Fruit fly (Drosophila melanogaster) whole organism, prepupa: ENCODE measurements around the gene Sfp84E.

Source experiments
- Blimp-1 ChIP-seq: fragments of 200-800 bp; sonication (Bioruptor generic); optimal IDR thresholded peaks from 3 replicates; lab custom pipeline; 2017; ENCODE audit warnings: missing biosample characterization, missing genetic modification characterization, mild to moderate bottlenecking, moderate library complexity, missing genetic modification reagents
- CG10631 ChIP-seq: fragments of 200-800 bp; sonication (Bioruptor generic); optimal IDR thresholded peaks from 2 replicates; lab custom pipeline; 2016; ENCODE audit warnings: missing biosample characterization, missing genetic modification characterization
- CG11294 ChIP-seq: fragments of 200-800 bp; sonication (Bioruptor generic); IDR thresholded peaks from 2 replicates; pipeline ENCODE4 v1.3.6; 2022; ENCODE audit warnings: missing biosample characterization, missing genetic modification characterization
- CG11762 ChIP-seq: fragments of 200-800 bp; sonication (Bioruptor generic); optimal IDR thresholded peaks from 3 replicates; lab custom pipeline; 2016; ENCODE audit warnings: missing biosample characterization, missing genetic modification characterization; ENCODE audit not compliant: insufficient read depth
- CG11902 ChIP-seq: fragments of 200-800 bp; sonication (Bioruptor generic); optimal IDR thresholded peaks from 3 replicates; lab custom pipeline; 2016; ENCODE audit warnings: missing biosample characterization, missing genetic modification characterization
- CG15336 ChIP-seq: fragments of 200-800 bp; sonication (Bioruptor generic); IDR thresholded peaks from 2 replicates; pipeline ENCODE4 v1.3.6; 2022; ENCODE audit warnings: missing biosample characterization, missing genetic modification characterization
- CG1621 ChIP-seq: fragments of 200-800 bp; sonication (Bioruptor generic); optimal IDR thresholded peaks from 3 replicates; lab custom pipeline; 2018; ENCODE audit warnings: missing biosample characterization, mild to moderate bottlenecking, missing genetic modification characterization
- CG16779 ChIP-seq: fragments of 200-800 bp; sonication (Bioruptor generic); optimal IDR thresholded peaks from 3 replicates; lab custom pipeline; 2017; ENCODE audit warnings: missing biosample characterization, mild to moderate bottlenecking, missing genetic modification characterization
- CG3032 ChIP-seq: fragments of 200-800 bp; optimal IDR thresholded peaks from 2 replicates; lab custom pipeline; 2019; ENCODE audit warnings: missing biosample characterization, mild to moderate bottlenecking, missing genetic modification characterization, moderate library complexity
- CG31627 ChIP-seq: fragments of 200-800 bp; sonication (Bioruptor generic); optimal IDR thresholded peaks from 3 replicates; lab custom pipeline; 2016; ENCODE audit warnings: missing biosample characterization, missing genetic modification characterization
- CG34406 ChIP-seq: fragments of 200-800 bp; sonication (Bioruptor generic); optimal IDR thresholded peaks from 3 replicates; lab custom pipeline; 2016; ENCODE audit warnings: missing biosample characterization, missing genetic modification characterization
- CG6792 ChIP-seq: fragments of 200-800 bp; sonication (Bioruptor generic); optimal IDR thresholded peaks from 3 replicates; lab custom pipeline; 2016; ENCODE audit warnings: missing biosample characterization, missing genetic modification characterization
- CG6854 ChIP-seq: fragments of 200-800 bp; sonication (Bioruptor generic); optimal IDR thresholded peaks from 2 replicates; lab custom pipeline; 2017; ENCODE audit warnings: missing biosample characterization, mild to moderate bottlenecking, missing genetic modification characterization
- CG7368 ChIP-seq: fragments of 200-800 bp; sonication (Bioruptor generic); optimal IDR thresholded peaks from 3 replicates; lab custom pipeline; 2016; ENCODE audit warnings: missing biosample characterization, missing genetic modification characterization
- CG8119 ChIP-seq: fragments of 200-800 bp; sonication (Bioruptor generic); IDR thresholded peaks from 3 replicates; pipeline ENCODE4 v1.3.6; 2022; ENCODE audit warnings: missing biosample characterization, missing genetic modification characterization
- CG8632 ChIP-seq: fragments of 200-800 bp; sonication (Bioruptor generic); optimal IDR thresholded peaks from 3 replicates; lab custom pipeline; 2016; ENCODE audit warnings: missing biosample characterization, missing genetic modification characterization
- Eip75B ChIP-seq: fragments of 200-800 bp; sonication (Bioruptor generic); optimal IDR thresholded peaks from 3 replicates; lab custom pipeline; 2016; ENCODE audit warnings: missing biosample characterization, missing genetic modification characterization
- Eip78C ChIP-seq: fragments of 200-800 bp; sonication (Bioruptor generic); peaks from one replicate; lab custom pipeline; 2016; ENCODE audit warnings: missing biosample characterization, missing genetic modification characterization
- Ets96B ChIP-seq: fragments of 200-800 bp; optimal IDR thresholded peaks from 2 replicates; lab custom pipeline; 2019; ENCODE audit warnings: missing biosample characterization, mild to moderate bottlenecking, missing genetic modification characterization, moderate library complexity
- Gug ChIP-seq: fragments of 200-800 bp; sonication (Bioruptor generic); IDR thresholded peaks from 2 replicates; pipeline ENCODE4 v1.3.6; 2022; ENCODE audit warnings: missing biosample characterization, missing genetic modification characterization
- Hr38 ChIP-seq: sonication (Bioruptor generic); optimal IDR thresholded peaks from 2 replicates; lab custom pipeline; 2016; ENCODE audit warnings: missing biosample characterization, missing genetic modification characterization
- Lpt ChIP-seq: fragments of 200-800 bp; sonication (Bioruptor generic); optimal IDR thresholded peaks from 3 replicates; lab custom pipeline; 2016; ENCODE audit warnings: missing biosample characterization, missing genetic modification characterization
- OdsH ChIP-seq: fragments of 200-800 bp; sonication (Bioruptor generic); optimal IDR thresholded peaks from 3 replicates; lab custom pipeline; 2016; ENCODE audit warnings: missing biosample characterization, missing genetic modification characterization
- Smox ChIP-seq: fragments of 200-800 bp; sonication (Bioruptor generic); optimal IDR thresholded peaks from 3 replicates; lab custom pipeline; 2016; ENCODE audit warnings: missing biosample characterization, missing genetic modification characterization
- Sox102F ChIP-seq: fragments of 200-800 bp; sonication (Bioruptor generic); optimal IDR thresholded peaks from 2 replicates; lab custom pipeline; 2016; ENCODE audit warnings: missing biosample characterization, mild to moderate bottlenecking, missing genetic modification characterization
- Sox14 ChIP-seq: fragments of 200-800 bp; sonication (Bioruptor generic); optimal IDR thresholded peaks from 3 replicates; lab custom pipeline; 2016; ENCODE audit warnings: missing biosample characterization, missing genetic modification characterization
- achi ChIP-seq: fragments of 200-800 bp; sonication (Bioruptor generic); optimal IDR thresholded peaks from 3 replicates; lab custom pipeline; 2016; ENCODE audit warnings: missing biosample characterization, missing genetic modification characterization
- acj6 ChIP-seq: fragments of 200-800 bp; sonication (Bioruptor generic); optimal IDR thresholded peaks from 3 replicates; lab custom pipeline; 2016; ENCODE audit warnings: missing biosample characterization, missing genetic modification characterization
- cyc ChIP-seq: fragments of 200-800 bp; sonication (Bioruptor generic); optimal IDR thresholded peaks from 3 replicates; lab custom pipeline; 2016; ENCODE audit warnings: missing biosample characterization, missing genetic modification characterization
- dsx ChIP-seq: fragments of 200-800 bp; optimal IDR thresholded peaks from 3 replicates; lab custom pipeline; 2019; ENCODE audit warnings: missing biosample characterization, mild to moderate bottlenecking, missing genetic modification characterization, moderate library complexity; ENCODE audit not compliant: poor library complexity, severe bottlenecking
- esn ChIP-seq: fragments of 200-800 bp; sonication (Bioruptor generic); optimal IDR thresholded peaks from 2 replicates; lab custom pipeline; 2016; ENCODE audit warnings: missing biosample characterization, mild to moderate bottlenecking, missing genetic modification characterization, moderate library complexity
- fd59A ChIP-seq: fragments of 200-800 bp; sonication (Bioruptor generic); optimal IDR thresholded peaks from 2 replicates; lab custom pipeline; 2017; ENCODE audit warnings: missing biosample characterization, mild to moderate bottlenecking, missing genetic modification characterization, missing genetic modification reagents
- fd85E ChIP-seq: fragments of 200-800 bp; sonication (Bioruptor generic); optimal IDR thresholded peaks from 3 replicates; lab custom pipeline; 2016; ENCODE audit warnings: missing biosample characterization, missing genetic modification characterization
- fkh ChIP-seq: fragments of 200-800 bp; sonication (Bioruptor generic); optimal IDR thresholded peaks from 3 replicates; lab custom pipeline; 2017; ENCODE audit warnings: missing biosample characterization, mild to moderate bottlenecking, missing genetic modification characterization, moderate library complexity
- net ChIP-seq: fragments of 200-800 bp; sonication (Bioruptor generic); optimal IDR thresholded peaks from 3 replicates; lab custom pipeline; 2016; ENCODE audit warnings: missing biosample characterization, missing genetic modification characterization
- pdm3 ChIP-seq: fragments of 200-800 bp; sonication (Bioruptor generic); optimal IDR thresholded peaks from 3 replicates; lab custom pipeline; 2016; ENCODE audit warnings: missing biosample characterization, missing genetic modification characterization
- spab ChIP-seq: fragments of 200-800 bp; sonication (Bioruptor generic); optimal IDR thresholded peaks from 2 replicates; lab custom pipeline; 2017; ENCODE audit warnings: missing biosample characterization, mild to moderate bottlenecking, missing genetic modification characterization, missing genetic modification reagents
- ss ChIP-seq, 2 experiments: fragments of 200-800 bp; sonication (Bioruptor generic); optimal IDR thresholded peaks; 2 replicates in 1 of 2; 3 replicates in 1 of 2; lab custom pipeline; 2017 to 2018; ENCODE audit warnings: mild to moderate bottlenecking in 2 of 2, missing biosample characterization in 2 of 2, missing genetic modification characterization in 2 of 2, moderate library complexity in 1 of 2
- svp ChIP-seq: fragments of 200-800 bp; sonication (Bioruptor generic); peaks from one replicate; lab custom pipeline; 2016; ENCODE audit warnings: missing biosample characterization, missing genetic modification characterization
- vri ChIP-seq: fragments of 200-800 bp; sonication (Bioruptor generic); optimal IDR thresholded peaks from 3 replicates; lab custom pipeline; 2016; ENCODE audit warnings: missing biosample characterization, mild to moderate bottlenecking, missing genetic modification characterization

Sfp84E gene

dm6 chr3R:7962778-7963494 lies 17.2 kb downstream of the Sfp84E start (continued):
- TF ChIP-seq CG11294 (GFP tag; lab: Robert Waterston, UW) (0 out of 2 replicates have a peak, but pooled peaks have one; percentile 7), Ets96B (tag; lab: Kevin White, UChicago) (peak; percentile 71), spab (GFP tag; lab: Kevin White, UChicago) (peak; percentile 81), svp (peak; percentile 79), net (peak; percentile 72), Blimp-1 (GFP tag; lab: Kevin White, UChicago) (peak; percentile 54), Eip75B (GFP tag; lab: Kevin White, UChicago) (peak; percentile 55), CG10631 (GFP tag; lab: Kevin White, UChicago) (peak; percentile 77), fkh (GFP tag; lab: Kevin White, UChicago) (no peak), cyc (GFP tag; lab: Kevin White, UChicago) (peak; percentile 49)

DNA sequence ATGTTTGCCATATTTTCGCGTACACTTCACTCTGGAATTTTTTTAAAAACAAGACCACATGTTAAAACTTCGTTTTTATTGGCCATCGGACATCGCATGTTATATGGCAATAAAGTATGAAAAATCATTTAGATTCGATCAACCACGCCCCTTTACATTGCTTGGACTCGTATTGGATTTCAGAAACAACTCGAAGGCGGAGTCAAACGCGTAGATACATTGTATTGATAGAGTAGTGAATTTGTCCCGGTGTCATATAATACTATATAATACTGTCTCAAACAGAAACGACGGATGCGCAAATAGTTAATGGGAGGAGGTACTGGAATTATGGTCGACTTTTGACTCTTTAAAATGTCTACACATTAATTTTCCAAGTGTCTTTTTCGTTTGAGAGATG lies 18.8 kb downstream of the Sfp84E start:
- TF ChIP-seq dsx: peak; percentile 84
- no peak for TF ChIP-seq fd85E

DNA sequence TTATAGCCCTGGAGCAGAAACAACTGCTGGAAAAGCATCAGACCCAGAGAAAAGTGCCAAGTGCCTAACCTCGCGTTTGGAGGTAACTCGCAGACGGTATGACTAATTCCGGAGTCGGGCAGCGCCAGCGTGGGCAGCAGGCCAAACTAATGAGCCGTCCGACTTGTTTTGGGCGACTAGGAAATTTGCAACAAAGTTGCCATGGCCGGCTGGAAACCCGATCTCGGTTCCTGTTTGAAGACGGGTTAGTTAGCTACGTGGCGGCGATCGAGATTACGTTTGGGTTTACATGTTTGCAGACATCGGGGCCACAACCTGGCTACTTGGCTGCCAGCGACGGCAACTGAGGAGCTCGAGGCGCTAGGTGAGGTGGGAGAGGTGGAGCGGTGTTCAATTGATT lies 23.1 kb downstream of the Sfp84E start:
- no peak for TF ChIP-seq achi
- TF ChIP-seq Blimp-1 (GFP tag; lab: Kevin White, UChicago): no peak
- peak; percentile 25 for TF ChIP-seq Eip78C
- TF ChIP-seq Lpt (GFP tag; lab: Kevin White, UChicago): peak; percentile 1
- TF ChIP-seq CG6792 (GFP tag; lab: Kevin White, UChicago): no peak
- peak; percentile 100 for TF ChIP-seq dsx
- no peak for TF ChIP-seq esn (GFP tag; lab: Kevin White, UChicago)

DNA sequence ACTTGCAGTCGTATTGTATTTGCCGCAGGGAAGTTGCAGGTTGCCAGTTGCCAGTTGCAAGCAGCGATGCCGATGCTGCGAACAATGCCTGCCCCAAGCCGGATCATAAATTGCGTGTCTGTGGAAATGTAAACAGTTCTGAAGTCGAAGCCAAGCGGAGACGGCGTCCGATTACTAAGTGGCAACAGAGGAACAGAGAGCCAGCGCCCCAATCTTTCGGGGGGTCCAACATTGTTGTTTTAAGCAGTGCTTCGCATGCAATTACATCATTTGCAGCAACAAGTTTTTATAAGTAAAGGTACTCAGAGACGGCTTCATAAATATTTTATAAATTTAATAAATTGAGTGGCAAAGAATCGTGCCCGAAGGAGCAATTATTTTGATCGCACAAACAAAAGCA lies 25.6 kb downstream of the Sfp84E start:
- TF ChIP-seq CG6854 (GFP tag; lab: Kevin White, UChicago): peak; percentile 11
- no peak for TF ChIP-seq CG3032
- peak in 1 of 2 experiments; percentile 83 for TF ChIP-seq ss (GFP tag; optimal IDR thresholded peaks at IDR 0.05; lab: Kevin White, UChicago)
- TF ChIP-seq dsx: peak; percentile 94
- TF ChIP-seq Sox102F (GFP tag; lab: Kevin White, UChicago): peak; percentile 7

DNA sequence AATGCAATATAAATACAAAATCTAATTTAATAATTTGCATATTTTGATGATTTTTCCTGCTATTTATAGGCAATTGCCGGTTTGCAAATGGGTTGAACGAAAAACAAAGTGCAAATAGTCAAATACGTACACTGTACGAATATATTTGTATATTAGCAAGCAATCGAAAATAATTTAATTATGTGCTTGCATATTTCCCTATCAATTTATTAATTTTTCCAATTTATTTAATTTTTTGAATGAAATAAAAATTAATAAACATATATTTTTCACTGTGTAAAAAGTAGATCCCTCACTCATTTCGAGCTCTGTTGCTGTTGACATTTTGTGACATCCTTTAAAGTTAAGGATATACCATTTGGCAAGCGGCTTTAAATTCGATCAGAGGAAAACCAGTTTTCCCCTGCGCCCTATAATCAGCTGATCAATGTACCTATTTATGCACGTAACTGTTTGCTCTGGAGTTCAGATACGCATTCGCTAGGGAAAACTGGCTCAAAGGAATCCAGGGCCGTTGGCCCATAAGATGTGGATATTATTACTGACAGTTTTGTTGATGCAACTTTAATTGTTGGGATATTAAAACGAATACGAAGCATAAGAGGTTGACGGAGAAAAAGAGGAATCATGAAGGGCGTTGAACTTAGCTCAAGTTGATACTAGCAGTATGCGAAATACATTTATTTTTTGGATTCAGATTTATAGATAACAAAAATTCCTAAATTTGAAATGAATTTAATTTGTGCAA lies 26.9 kb downstream of the Sfp84E start:
- peak; percentile 6 for TF ChIP-seq OdsH (GFP tag; lab: Kevin White, UChicago)
- TF ChIP-seq CG11902 (GFP tag; lab: Kevin White, UChicago): no peak
- TF ChIP-seq fd59A (GFP tag; lab: Kevin White, UChicago): peak; percentile 0
- TF ChIP-seq Smox (GFP tag; lab: Kevin White, UChicago): no peak
- no peak for TF ChIP-seq CG6792 (GFP tag; lab: Kevin White, UChicago)
- peak; percentile 20 for TF ChIP-seq CG8632
- peak in 1 of 2 experiments; percentile 38 for TF ChIP-seq ss (GFP tag; optimal IDR thresholded peaks at IDR 0.05; lab: Kevin White, UChicago)
- TF ChIP-seq acj6 (GFP tag; lab: Kevin White, UChicago): peak; percentile 24
- peak; percentile 1 for TF ChIP-seq pdm3 (GFP tag; lab: Kevin White, UChicago)
- TF ChIP-seq CG1621 (tag; lab: Kevin White, UChicago): no peak
- TF ChIP-seq svp: peak; percentile 49
- TF ChIP-seq Gug: no peak
- no peak for TF ChIP-seq esn (GFP tag; lab: Kevin White, UChicago)
- peak; percentile 19 for TF ChIP-seq Eip75B (GFP tag; lab: Kevin White, UChicago)
- TF ChIP-seq CG3032: peak; percentile 58
- TF ChIP-seq vri (GFP tag; lab: Kevin White, UChicago): no peak
- no peak for TF ChIP-seq CG11762 (GFP tag; lab: Kevin White, UChicago)
- no peak for TF ChIP-seq Hr38 (GFP tag; lab: Kevin White, UChicago)
- TF ChIP-seq CG31627 (GFP tag; lab: Kevin White, UChicago): no peak
- peak; percentile 41; the same call in 1 of the 2 replicates for TF ChIP-seq CG15336 (GFP tag; lab: Robert Waterston, UW)
- peak; percentile 66 for TF ChIP-seq Ets96B (tag; lab: Kevin White, UChicago)
- no peak for TF ChIP-seq CG7368 (GFP tag; lab: Kevin White, UChicago)
- TF ChIP-seq CG16779 (tag; lab: Kevin White, UChicago): no peak
- TF ChIP-seq Sox14 (GFP tag; lab: Kevin White, UChicago): no peak
- TF ChIP-seq CG10631 (GFP tag; lab: Kevin White, UChicago): peak; percentile 26
- peak; percentile 15 for TF ChIP-seq CG34406 (GFP tag; lab: Kevin White, UChicago)
- TF ChIP-seq CG8119 (GFP tag; lab: Robert Waterston, UW): 0 out of 3 replicates have a peak, but pooled peaks have one; percentile 26
- TF ChIP-seq dsx: peak; percentile 72
- no peak for TF ChIP-seq CG6854 (GFP tag; lab: Kevin White, UChicago)
